Worm (Caenorhabditis elegans): ENCODE results near the gene C45G9.5.
"Not testable (repeated sequence)": the region's sequence is repeated elsewhere in the genome, so short reads cannot be mapped to it uniquely, and the experiment has no call there.

Gene C45G9.5

DNA sequence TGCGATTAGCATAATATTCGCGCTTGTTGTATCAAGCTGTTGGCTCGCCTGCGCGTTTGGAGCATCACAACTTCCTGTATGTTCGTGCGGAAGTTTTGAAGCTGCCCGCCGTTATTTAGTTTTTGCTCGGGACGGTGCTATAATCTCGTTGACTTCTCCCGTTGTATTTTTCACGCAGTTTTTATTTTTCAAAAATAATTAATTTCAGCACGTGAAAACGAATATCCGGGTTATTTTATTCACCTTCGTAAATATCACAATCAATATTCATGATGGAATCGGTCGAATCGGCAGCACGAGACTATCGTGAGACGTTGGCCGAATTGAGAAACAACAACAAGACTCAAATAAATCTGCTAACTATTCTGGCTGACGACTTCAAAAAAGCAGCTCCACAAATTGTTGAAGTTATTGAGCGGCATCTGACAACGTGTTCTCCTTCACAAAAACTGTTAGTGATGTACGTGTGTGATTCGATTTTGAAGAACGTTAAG is 22.7 kb upstream of the C45G9.5 start:
- TF ChIP-seq unc-62 (GFP tag; optimal IDR thresholded peaks at IDR 0.05), result no peak

DNA sequence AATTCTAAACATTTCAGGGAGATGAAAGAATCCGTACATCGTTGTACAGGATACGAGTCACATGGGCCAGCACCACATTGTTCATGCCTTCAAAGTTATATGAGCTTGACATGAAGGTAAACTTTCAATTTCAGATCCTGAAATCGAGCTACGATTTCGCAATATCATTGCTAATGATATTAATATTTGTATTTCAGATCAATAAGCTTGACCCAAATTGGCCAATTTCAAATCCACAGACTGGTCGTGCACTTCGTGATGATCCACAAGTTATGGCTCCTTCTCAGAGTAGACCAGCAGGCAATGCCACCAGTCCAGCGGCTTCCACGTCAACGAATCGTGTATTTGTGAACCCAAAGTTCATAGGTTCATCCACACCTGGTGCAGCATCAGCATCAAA is 21.6 kb upstream of the C45G9.5 start:
- no peak for TF ChIP-seq unc-62 (GFP tag; optimal IDR thresholded peaks at IDR 0.05)

DNA sequence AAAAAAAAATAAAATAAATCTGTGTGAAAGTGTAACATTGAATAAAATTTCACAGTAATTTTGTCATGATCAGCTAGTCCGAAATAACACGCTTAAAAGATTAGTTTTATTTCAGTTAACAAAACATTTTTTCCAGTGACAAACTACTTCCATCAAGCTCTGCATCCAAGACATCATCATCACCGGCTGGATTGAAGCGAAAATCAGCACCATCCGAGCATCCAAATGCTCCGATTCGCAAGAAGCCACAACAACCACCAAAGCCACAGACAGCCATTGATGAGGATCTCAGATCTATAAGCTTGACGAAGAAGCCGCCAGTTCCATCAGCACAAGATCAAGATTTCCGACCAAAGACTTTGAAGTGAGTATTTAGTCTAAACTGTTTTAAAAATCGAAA is 20.7 kb upstream of the C45G9.5 start:
- TF ChIP-seq unc-62 (GFP tag; optimal IDR thresholded peaks at IDR 0.05), result no peak

DNA sequence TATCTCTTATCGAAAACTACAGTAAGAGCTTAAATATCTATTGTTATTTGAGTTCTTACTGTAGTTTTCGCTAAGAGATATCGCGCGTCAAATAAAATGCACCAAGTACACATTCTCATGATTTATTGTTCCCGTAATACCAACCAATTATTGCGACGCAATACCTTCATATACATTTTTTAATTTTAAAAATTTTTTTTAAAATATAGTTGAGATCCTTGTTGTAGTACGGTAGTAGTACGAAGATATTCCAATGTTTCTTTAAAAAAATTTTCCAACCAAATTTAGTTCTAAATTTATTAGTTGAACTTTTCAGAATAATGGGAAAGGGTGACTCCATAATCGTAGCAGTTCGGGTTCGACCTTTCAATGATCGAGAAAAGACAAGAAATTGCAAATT is 17.3 kb upstream of the C45G9.5 start, which contains the start of gene klp-6:
klp-6 (plus strand) TSS at position 301 of the 400 bp plus-strand sequence.
- no peak for TF ChIP-seq unc-62 (GFP tag; optimal IDR thresholded peaks at IDR 0.05)

DNA sequence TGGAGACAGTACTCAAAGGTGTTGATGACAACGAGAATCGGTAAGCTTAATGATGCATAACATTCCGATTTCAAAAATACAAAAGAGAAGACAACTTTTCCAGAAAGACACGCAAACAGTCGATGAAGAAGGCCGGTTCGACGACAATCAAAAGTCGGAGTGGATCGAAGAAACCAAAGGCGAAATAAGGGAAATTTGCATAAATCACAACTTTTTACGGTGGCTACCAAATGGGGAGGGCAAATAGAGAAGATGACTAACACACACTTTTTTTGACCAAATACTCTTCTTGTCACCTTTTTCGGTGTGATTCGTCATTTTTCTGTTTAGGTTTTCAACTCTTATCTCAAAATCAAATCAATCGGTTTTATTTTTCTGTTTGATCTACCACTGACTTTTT is 11.8 kb upstream of the C45G9.5 start, which contains the start of gene C45G9.6:
C45G9.6 (plus strand) TSS at position 301 of the 400 bp plus-strand sequence.
- no peak for TF ChIP-seq unc-62 (GFP tag; optimal IDR thresholded peaks at IDR 0.05)

DNA sequence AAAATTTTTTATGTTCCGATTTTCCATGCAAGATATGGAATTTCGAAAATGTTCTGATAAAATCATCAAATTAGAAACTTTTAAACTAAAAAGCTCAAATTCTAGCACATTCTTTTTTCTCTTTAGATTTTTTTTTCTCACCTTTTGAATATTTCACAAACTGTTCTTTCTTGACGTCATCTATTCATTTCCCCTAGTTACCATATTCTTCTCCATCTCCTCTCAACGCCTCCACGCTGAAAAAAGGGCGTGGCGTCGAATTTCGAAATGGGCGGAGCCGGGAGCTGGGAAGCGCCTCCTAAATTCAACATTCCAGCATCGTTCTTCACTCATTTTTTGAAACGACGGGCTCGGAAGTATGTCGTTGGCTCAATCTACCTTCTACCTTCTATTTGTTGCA is 5.8 kb upstream of the C45G9.5 start, which contains the start of gene nlp-43:
nlp-43 (plus strand) TSS at position 301 of the 400 bp plus-strand sequence.
- no peak for TF ChIP-seq unc-62 (GFP tag; optimal IDR thresholded peaks at IDR 0.05)

DNA sequence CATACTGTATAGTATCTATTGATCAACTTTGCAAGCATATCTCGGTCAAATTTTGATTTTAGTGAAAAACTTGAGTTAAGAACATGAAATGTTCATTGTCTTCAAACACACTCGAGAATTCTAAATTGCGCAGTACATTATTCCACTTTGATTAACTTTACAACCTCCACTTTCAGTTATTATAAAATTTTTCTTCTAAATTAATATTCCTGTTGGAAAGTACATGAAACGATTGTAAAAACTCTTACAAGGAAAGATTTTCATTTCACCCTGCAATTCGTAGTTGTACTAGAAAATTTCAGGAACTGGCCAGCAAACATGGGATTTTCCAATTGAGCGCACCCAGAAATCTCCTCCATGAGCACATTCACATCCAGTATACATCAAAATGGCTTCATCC is 3.2 kb upstream of the C45G9.5 start, which contains the start of gene C45G9.14:
C45G9.14 (plus strand) TSS at position 301 of the 400 bp plus-strand sequence.
- TF ChIP-seq unc-62 (GFP tag; optimal IDR thresholded peaks at IDR 0.05), result no peak

DNA sequence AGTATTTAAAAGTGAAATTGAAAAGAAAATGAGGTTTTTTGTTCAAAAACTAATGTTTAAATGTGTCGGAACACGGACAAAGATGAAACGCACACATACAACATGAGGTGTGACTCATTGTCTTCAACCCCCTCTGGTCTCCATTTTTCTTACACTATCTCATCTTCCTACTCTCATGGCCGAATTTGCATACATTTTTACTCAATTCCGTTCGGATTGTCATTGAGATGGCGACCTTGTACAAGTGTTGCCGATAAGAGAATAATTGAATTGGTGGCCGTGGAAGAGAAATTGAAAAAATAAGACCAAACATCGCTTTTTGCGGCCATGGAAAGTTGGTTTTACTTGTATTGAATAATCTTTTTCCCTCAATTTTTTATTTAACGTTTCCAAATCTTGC is 742 bp upstream of the C45G9.5 start, which contains the start of gene txbp-3:
txbp-3 (minus strand) TSS at position 285 of the 400 bp plus-strand sequence.
- TF ChIP-seq unc-62 (GFP tag; optimal IDR thresholded peaks at IDR 0.05), result no peak

DNA sequence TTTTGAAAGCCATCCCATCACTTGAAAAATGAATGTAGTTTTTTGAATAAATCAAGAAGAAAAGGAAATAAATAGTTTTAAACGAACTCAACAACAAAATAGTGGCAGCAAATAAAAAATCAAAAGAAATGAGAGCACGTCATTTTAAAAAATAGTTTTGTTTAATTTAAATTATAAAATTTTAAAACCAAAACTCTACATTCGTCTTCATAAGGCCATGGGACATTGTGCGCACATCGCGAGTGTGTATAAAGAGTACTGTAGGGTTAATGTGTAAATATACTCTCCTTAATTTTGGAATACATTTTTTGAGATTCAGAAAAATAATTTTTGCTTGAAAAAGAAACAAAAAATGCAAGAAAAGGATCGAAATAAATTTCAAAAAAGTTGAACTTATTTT is 4.0 kb downstream of the C45G9.5 start, which contains the start of gene C45G9.15:
C45G9.15 (minus strand) TSS at position 101 of the 400 bp plus-strand sequence.
- no peak for TF ChIP-seq unc-62 (GFP tag; optimal IDR thresholded peaks at IDR 0.05)

DNA sequence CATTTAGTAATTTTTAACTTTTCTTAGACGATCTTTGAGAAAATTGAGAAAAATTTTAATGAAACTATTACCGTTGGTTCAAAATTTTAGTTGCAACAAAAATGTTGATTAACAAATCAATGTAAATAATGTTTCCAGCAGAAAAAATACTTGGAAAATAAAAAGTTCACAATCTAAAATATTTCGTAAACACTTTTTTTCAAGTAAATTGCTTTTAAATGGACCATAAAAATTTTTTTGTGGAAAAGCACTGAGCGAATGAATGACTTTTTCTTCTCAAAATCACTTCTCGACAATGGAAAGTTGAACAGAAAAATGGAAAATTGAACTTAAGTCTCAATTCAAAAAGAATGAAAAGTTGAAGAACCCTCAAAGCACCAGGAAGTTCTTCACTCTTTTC is 5.6 kb downstream of the C45G9.5 start, which contains the start of gene C45G9.8:
C45G9.8 (minus strand) TSS at position 101 of the 400 bp plus-strand sequence.
- no peak for TF ChIP-seq unc-62 (GFP tag; optimal IDR thresholded peaks at IDR 0.05)

DNA sequence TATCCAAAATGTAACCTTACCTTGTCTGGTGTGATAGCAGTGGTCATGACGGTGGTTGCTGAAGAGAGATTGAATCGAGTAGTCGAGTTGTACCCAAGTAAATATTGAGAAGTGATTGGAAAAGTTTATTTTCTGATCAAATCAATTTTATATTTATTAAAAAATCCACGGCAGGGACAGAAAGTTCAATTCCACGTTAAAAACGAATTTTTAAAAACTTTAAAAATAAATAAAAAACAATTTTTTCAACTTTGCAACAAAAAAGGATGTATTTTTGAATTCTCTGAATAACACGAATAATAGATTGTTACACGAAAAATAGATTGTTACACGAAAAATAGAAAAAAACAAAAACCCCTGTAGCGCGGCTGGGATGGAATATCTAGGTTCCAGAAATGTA is 7.8 kb downstream of the C45G9.5 start, which contains the start of gene C45G9.9:
C45G9.9 (minus strand) TSS at position 101 of the 400 bp plus-strand sequence.
- not testable (repeated sequence) for TF ChIP-seq unc-62 (GFP tag; optimal IDR thresholded peaks at IDR 0.05)

DNA sequence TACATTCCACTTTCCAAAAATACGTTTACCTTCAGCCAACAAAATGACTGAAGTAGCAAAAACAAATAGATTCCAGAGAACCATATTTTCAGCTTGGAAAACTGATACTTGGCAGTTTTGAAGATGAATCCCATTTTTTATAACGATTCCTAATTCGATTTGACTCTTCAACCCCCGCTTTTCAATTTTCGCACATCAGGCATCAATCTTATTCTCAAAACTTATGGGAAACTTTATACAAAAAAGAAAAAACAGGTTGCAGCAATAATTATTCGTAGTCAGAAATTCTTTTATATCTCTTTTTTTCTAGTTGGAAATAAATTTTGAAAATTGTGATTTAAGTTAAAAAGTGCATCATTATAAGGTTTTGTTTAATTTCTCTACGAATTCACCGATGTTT is 13.9 kb downstream of the C45G9.5 start, which contains the start of gene C45G9.10:
C45G9.10 (minus strand) TSS at position 101 of the 400 bp plus-strand sequence.
- no peak for TF ChIP-seq unc-62 (GFP tag; optimal IDR thresholded peaks at IDR 0.05)

DNA sequence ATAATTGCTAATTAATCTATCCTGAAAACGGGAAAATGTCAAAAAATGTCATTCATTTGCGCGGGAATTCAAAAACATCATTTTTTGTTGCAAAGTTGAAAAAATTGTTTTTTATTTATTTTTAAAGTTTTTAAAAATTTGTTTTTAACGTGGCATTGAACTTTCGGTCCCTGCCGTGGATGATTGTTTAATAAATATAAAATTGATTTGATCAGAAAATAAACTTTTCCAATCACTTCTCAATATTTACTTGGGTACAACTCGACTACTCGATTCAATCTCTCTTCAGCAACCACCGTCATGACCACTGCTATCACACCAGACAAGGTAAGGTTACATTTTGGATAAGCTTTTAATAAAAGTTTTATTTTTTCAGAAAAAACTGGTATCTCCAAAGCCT is 14.5 kb downstream of the C45G9.5 start, which contains the start of gene C45G9.4:
C45G9.4 (plus strand) TSS at position 301 of the 400 bp plus-strand sequence.
- not testable (repeated sequence) for TF ChIP-seq unc-62 (GFP tag; optimal IDR thresholded peaks at IDR 0.05)

DNA sequence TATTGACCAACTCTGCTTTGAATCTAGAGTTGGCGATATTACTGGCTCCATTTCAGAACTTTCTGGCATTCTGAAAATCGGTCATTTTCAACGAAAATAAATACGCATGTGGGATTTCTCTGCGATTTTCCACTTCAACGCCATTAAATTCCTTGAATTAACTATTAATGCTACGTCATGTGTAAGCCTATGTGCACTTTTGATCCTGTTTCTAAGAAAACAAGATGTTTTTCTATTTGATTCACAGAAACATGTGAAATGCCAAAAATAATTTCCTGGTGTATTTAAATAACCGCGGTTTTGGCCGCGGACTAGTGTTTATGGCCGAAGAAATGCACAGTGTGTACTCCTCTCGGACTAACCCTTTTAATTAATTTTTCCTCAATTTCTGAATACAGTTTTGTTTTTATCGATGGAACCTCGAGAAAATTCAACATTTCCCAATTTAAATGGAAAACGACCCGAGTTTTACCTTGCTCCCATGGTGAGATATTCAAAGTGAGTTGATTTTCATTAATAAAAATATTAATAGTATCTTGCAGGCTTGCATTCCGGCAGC is 20.8 kb downstream of the C45G9.5 start, which contains the start of the genes C45G9.11 and C45G9.2:
C45G9.11 (minus strand) TSS at position 51 of the 559 bp plus-strand sequence.
C45G9.2 (plus strand) TSS at position 392 of the 559 bp plus-strand sequence.
- TF ChIP-seq unc-62 (GFP tag; optimal IDR thresholded peaks at IDR 0.05), result no peak

DNA sequence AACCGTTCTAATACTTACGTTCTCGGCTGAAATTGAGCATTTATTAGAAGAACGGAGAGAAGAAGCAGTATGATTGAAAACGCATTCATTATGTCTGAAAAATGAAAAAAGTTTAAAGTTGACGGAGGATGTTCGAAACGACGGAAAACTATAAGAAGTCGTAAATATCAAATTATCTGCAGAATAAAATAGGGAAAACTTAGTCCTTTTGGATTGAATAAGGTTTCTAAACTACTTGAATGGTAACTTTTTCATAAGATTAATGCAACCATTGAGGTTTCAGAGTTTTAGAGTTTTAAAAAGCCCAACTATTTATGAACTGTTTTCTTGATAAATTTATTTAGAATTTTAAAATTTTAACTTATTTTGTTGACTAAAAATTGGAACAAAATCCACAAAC is 23.6 kb downstream of the C45G9.5 start, which contains the start of gene C45G9.12:
C45G9.12 (minus strand) TSS at position 101 of the 400 bp plus-strand sequence.
- TF ChIP-seq unc-62 (GFP tag; optimal IDR thresholded peaks at IDR 0.05), result no peak

DNA sequence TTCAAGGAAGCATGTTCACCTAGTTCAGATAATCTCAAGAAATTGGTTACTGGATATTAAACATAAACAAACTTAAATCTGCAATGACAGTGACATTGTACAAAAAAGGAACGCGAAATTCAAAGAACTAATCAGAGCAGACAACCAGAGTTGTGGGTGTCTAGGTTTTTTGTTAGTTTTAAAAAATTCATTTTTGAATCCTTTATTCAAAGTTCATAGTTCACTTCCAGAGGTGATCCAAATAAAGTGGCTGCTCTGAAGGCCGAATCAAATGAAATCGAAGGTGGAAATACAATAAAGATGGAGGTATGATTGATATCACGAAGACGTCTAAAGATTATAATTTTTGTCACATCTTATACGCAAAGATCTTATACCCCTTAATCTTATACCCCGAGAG is 26.5 kb downstream of the C45G9.5 start, which contains the start of gene ttbk-6:
ttbk-6 (plus strand) TSS at position 301 of the 400 bp plus-strand sequence.
- no peak for TF ChIP-seq unc-62 (GFP tag; optimal IDR thresholded peaks at IDR 0.05)
